Fruit fly (Drosophila melanogaster) whole organism, embryonic: ENCODE results near the gene IntS2.

Source experiments
- B-H2 ChIP-seq: fragments of 200-800 bp; sonication (Bioruptor generic); optimal IDR thresholded peaks from 2 replicates; lab custom pipeline; 2018; ENCODE audit warnings: missing biosample characterization, mild to moderate bottlenecking, missing genetic modification characterization
- BEAF-32 ChIP-seq: fragments of 200-800 bp; sonication (Bioruptor generic); optimal IDR thresholded peaks from 3 replicates; lab custom pipeline; 2017; ENCODE audit warnings: missing biosample characterization, missing genetic modification characterization, mild to moderate bottlenecking, moderate library complexity, missing genetic modification reagents
- Bdp1 ChIP-seq: fragments of 200-800 bp; sonication (Bioruptor generic); optimal IDR thresholded peaks from 3 replicates; lab custom pipeline; 2016; ENCODE audit warnings: missing biosample characterization, missing genetic modification characterization
- BtbVII ChIP-seq: fragments of 200-800 bp; sonication (Bioruptor generic); optimal IDR thresholded peaks from 3 replicates; lab custom pipeline; 2017; ENCODE audit warnings: missing biosample characterization, mild to moderate bottlenecking, missing genetic modification characterization
- Bteb2 ChIP-seq: fragments of 200-800 bp; sonication (Bioruptor generic); optimal IDR thresholded peaks from 2 replicates; lab custom pipeline; 2016; ENCODE audit warnings: missing biosample characterization, missing genetic modification characterization
- CG12659 ChIP-seq: fragments of 200-800 bp; sonication (Bioruptor generic); optimal IDR thresholded peaks from 3 replicates; lab custom pipeline; 2017; ENCODE audit warnings: mild to moderate bottlenecking, missing biosample characterization, missing genetic modification reagents, missing genetic modification characterization
- CG12769 ChIP-seq: fragments of 200-800 bp; sonication (Bioruptor generic); optimal IDR thresholded peaks from 2 replicates; lab custom pipeline; 2019; ENCODE audit warnings: missing biosample characterization, mild to moderate bottlenecking, missing genetic modification characterization, moderate library complexity
- CG13775 ChIP-seq: fragments of 200-800 bp; sonication (Bioruptor generic); optimal IDR thresholded peaks from 3 replicates; lab custom pipeline; 2017; ENCODE audit warnings: missing biosample characterization, mild to moderate bottlenecking, missing genetic modification characterization
- CG14860 ChIP-seq: fragments of 200-800 bp; sonication (Bioruptor generic); IDR thresholded peaks from 3 replicates; pipeline ENCODE4 v1.3.6; 2022; ENCODE audit warnings: missing biosample characterization, missing genetic modification characterization; ENCODE audit not compliant: partially characterized antibody
- CG15073 ChIP-seq: fragments of 200-800 bp; sonication (Bioruptor generic); optimal IDR thresholded peaks from 2 replicates; lab custom pipeline; 2016; ENCODE audit warnings: missing biosample characterization, missing genetic modification characterization
- CG15479 ChIP-seq: fragments of 200-800 bp; sonication (Bioruptor generic); optimal IDR thresholded peaks from 3 replicates; lab custom pipeline; 2019; ENCODE audit warnings: missing biosample characterization, mild to moderate bottlenecking, missing genetic modification characterization, moderate library complexity
- CG17359 ChIP-seq: fragments of 200-800 bp; sonication (Bioruptor generic); optimal IDR thresholded peaks from 3 replicates; lab custom pipeline; 2018; ENCODE audit warnings: missing biosample characterization, mild to moderate bottlenecking, missing genetic modification characterization, moderate library complexity
- CG18476 ChIP-seq: fragments of 200-800 bp; sonication (Bioruptor generic); optimal IDR thresholded peaks from 2 replicates; lab custom pipeline; 2016; ENCODE audit warnings: missing biosample characterization, mild to moderate bottlenecking, missing genetic modification characterization
- CG18599 ChIP-seq: fragments of 200-800 bp; sonication (Bioruptor generic); optimal IDR thresholded peaks from 3 replicates; lab custom pipeline; 2017; ENCODE audit warnings: missing biosample characterization, missing genetic modification characterization, mild to moderate bottlenecking, moderate library complexity, missing genetic modification reagents
- CG2202 ChIP-seq: fragments of 200-800 bp; sonication (Bioruptor generic); optimal IDR thresholded peaks from 2 replicates; lab custom pipeline; 2018; ENCODE audit warnings: missing biosample characterization, mild to moderate bottlenecking, missing genetic modification characterization
- CG2678 ChIP-seq: fragments of 200-800 bp; sonication (Bioruptor generic); optimal IDR thresholded peaks from 3 replicates; lab custom pipeline; 2019; ENCODE audit warnings: missing biosample characterization, mild to moderate bottlenecking, missing genetic modification characterization, moderate library complexity
- CG30020 ChIP-seq: fragments of 200-800 bp; optimal IDR thresholded peaks from 2 replicates; lab custom pipeline; 2019; ENCODE audit warnings: missing biosample characterization, mild to moderate bottlenecking, missing genetic modification characterization, moderate library complexity
- CG3838 ChIP-seq: fragments of 200-800 bp; sonication (Bioruptor generic); optimal IDR thresholded peaks from 3 replicates; lab custom pipeline; 2016; ENCODE audit warnings: missing biosample characterization, missing genetic modification characterization
- CG3995 ChIP-seq: fragments of 200-800 bp; sonication (Bioruptor generic); optimal IDR thresholded peaks from 3 replicates; lab custom pipeline; 2016; ENCODE audit warnings: missing biosample characterization, missing genetic modification characterization
- CG4282 ChIP-seq: fragments of 200-800 bp; sonication (Bioruptor generic); optimal IDR thresholded peaks from 2 replicates; lab custom pipeline; 2016; ENCODE audit warnings: missing biosample characterization, missing genetic modification characterization
- CG4328 ChIP-seq: fragments of 200-800 bp; sonication (Bioruptor generic); optimal IDR thresholded peaks from 3 replicates; lab custom pipeline; 2017; ENCODE audit warnings: missing biosample characterization, missing genetic modification reagents, missing genetic modification characterization
- CG4424 ChIP-seq: fragments of 200-800 bp; sonication (Bioruptor generic); optimal IDR thresholded peaks from 3 replicates; lab custom pipeline; 2016; ENCODE audit warnings: missing biosample characterization, missing genetic modification characterization
- CG6854 ChIP-seq: fragments of 200-800 bp; sonication (Bioruptor generic); optimal IDR thresholded peaks from 3 replicates; lab custom pipeline; 2017; ENCODE audit warnings: missing biosample characterization, mild to moderate bottlenecking, missing genetic modification characterization
- CG7786 ChIP-seq: fragments of 200-800 bp; sonication (Bioruptor generic); optimal IDR thresholded peaks from 2 replicates; lab custom pipeline; 2016; ENCODE audit warnings: missing biosample characterization, missing genetic modification characterization
- CG7963 ChIP-seq: fragments of 200-800 bp; sonication (Bioruptor generic); IDR thresholded peaks from 3 replicates; pipeline ENCODE4 v1.3.6; 2022; ENCODE audit warnings: missing biosample characterization, missing genetic modification characterization; ENCODE audit not compliant: partially characterized antibody
- CHES-1-like ChIP-seq: fragments of 200-800 bp; sonication (Bioruptor generic); optimal IDR thresholded peaks from 2 replicates; lab custom pipeline; 2016; ENCODE audit warnings: missing biosample characterization, missing genetic modification characterization
- Drgx ChIP-seq: fragments of 200-800 bp; sonication (Bioruptor generic); IDR thresholded peaks from 2 replicates; pipeline ENCODE4 v1.3.6; 2022; ENCODE audit warnings: missing biosample characterization, missing genetic modification characterization
- HLHmδ ChIP-seq: fragments of 200-800 bp; sonication (Bioruptor generic); optimal IDR thresholded peaks from 2 replicates; lab custom pipeline; 2018; ENCODE audit warnings: missing biosample characterization, mild to moderate bottlenecking, missing genetic modification characterization, moderate library complexity
- NC2β ChIP-seq: fragments of 200-800 bp; sonication (Bioruptor generic); optimal IDR thresholded peaks from 2 replicates; lab custom pipeline; 2016; ENCODE audit warnings: missing biosample characterization, missing genetic modification characterization
- PHDP ChIP-seq: fragments of 200-800 bp; sonication (Bioruptor generic); optimal IDR thresholded peaks from 3 replicates; lab custom pipeline; 2018; ENCODE audit warnings: missing biosample characterization, mild to moderate bottlenecking, missing genetic modification characterization, moderate library complexity
- Ssrp ChIP-seq: fragments of 200-800 bp; sonication (Bioruptor generic); optimal IDR thresholded peaks from 2 replicates; lab custom pipeline; 2018; ENCODE audit warnings: missing biosample characterization, mild to moderate bottlenecking, missing genetic modification characterization, moderate library complexity
- Taf1 ChIP-seq: fragments of 200-800 bp; sonication (Bioruptor generic); IDR thresholded peaks from 2 replicates; pipeline ENCODE4 v1.3.6; 2022; ENCODE audit warnings: missing biosample characterization, missing genetic modification characterization
- ac ChIP-seq: fragments of 200-800 bp; sonication (Bioruptor generic); optimal IDR thresholded peaks from 3 replicates; lab custom pipeline; 2017; ENCODE audit warnings: missing biosample characterization, mild to moderate bottlenecking, missing genetic modification characterization
- ara ChIP-seq: fragments of 200-800 bp; sonication (Bioruptor generic); IDR thresholded peaks from 2 replicates; pipeline ENCODE4 v1.3.6; 2022; ENCODE audit warnings: missing biosample characterization, missing genetic modification characterization
- ato ChIP-seq: fragments of 200-800 bp; sonication (Bioruptor generic); IDR thresholded peaks from 2 replicates; pipeline ENCODE4 v1.3.6; 2022; ENCODE audit warnings: missing biosample characterization, missing genetic modification characterization; ENCODE audit not compliant: partially characterized antibody
- bigmax ChIP-seq: fragments of 200-800 bp; sonication (Bioruptor generic); optimal IDR thresholded peaks from 2 replicates; lab custom pipeline; 2018; ENCODE audit warnings: missing biosample characterization, mild to moderate bottlenecking, missing genetic modification characterization
- chn ChIP-seq: fragments of 200-800 bp; sonication (Bioruptor generic); optimal IDR thresholded peaks from 2 replicates; lab custom pipeline; 2016; ENCODE audit warnings: missing biosample characterization, missing genetic modification characterization
- crc ChIP-seq: fragments of 200-800 bp; sonication (Bioruptor generic); optimal IDR thresholded peaks from 2 replicates; lab custom pipeline; 2016; ENCODE audit warnings: missing biosample characterization, missing genetic modification characterization
- da ChIP-seq: fragments of 200-800 bp; sonication (Bioruptor generic); optimal IDR thresholded peaks from 2 replicates; lab custom pipeline; 2016; ENCODE audit warnings: missing biosample characterization, missing genetic modification characterization
- gce ChIP-seq: fragments of 200-800 bp; sonication (Bioruptor generic); IDR thresholded peaks from 3 replicates; pipeline ENCODE4 v1.3.6; 2022; ENCODE audit warnings: missing biosample characterization, missing genetic modification characterization
- lab ChIP-seq: fragments of 200-800 bp; sonication (Bioruptor generic); optimal IDR thresholded peaks from 3 replicates; lab custom pipeline; 2017; ENCODE audit warnings: missing biosample characterization, missing genetic modification characterization, mild to moderate bottlenecking, moderate library complexity, missing genetic modification reagents
- pros ChIP-seq: fragments of 200-800 bp; sonication (Bioruptor generic); optimal IDR thresholded peaks from 3 replicates; lab custom pipeline; 2019; ENCODE audit warnings: missing biosample characterization, mild to moderate bottlenecking, missing genetic modification characterization, moderate library complexity
- pum ChIP-seq: fragments of 200-800 bp; sonication (Bioruptor generic); optimal IDR thresholded peaks from 2 replicates; lab custom pipeline; 2016; ENCODE audit warnings: missing biosample characterization, missing genetic modification characterization
- sc ChIP-seq, 3 experiments: fragments of >200 bp in 2 of 3; fragments of 200-800 bp in 1 of 3; sonication (Bioruptor generic) in 1 of 3; optimal IDR thresholded peaks; 2 replicates in 2 of 3; 3 replicates in 1 of 3; lab custom pipeline; 2017; ENCODE audit warnings: mild to moderate bottlenecking in 1 of 3, missing biosample characterization in 1 of 3, missing genetic modification characterization in 1 of 3, missing genetic modification reagents in 1 of 3
- sens ChIP-seq: fragments of 200-800 bp; sonication (Bioruptor generic); peaks from one replicate; lab custom pipeline; 2016; ENCODE audit warnings: missing biosample characterization, missing genetic modification characterization
- slbo ChIP-seq: fragments of 200-800 bp; sonication (Bioruptor generic); IDR thresholded peaks from 2 replicates; pipeline ENCODE4 v1.3.6; 2022; ENCODE audit warnings: missing biosample characterization, missing genetic modification characterization
- sug ChIP-seq: fragments of 200-800 bp; optimal IDR thresholded peaks from 2 replicates; lab custom pipeline; 2019; ENCODE audit warnings: missing biosample characterization, mild to moderate bottlenecking, missing genetic modification characterization, moderate library complexity
- zfh2 ChIP-seq: fragments of 200-800 bp; sonication (Bioruptor generic); optimal IDR thresholded peaks from 2 replicates; lab custom pipeline; 2016; ENCODE audit warnings: missing biosample characterization, missing genetic modification characterization

Gene IntS2

DNA sequence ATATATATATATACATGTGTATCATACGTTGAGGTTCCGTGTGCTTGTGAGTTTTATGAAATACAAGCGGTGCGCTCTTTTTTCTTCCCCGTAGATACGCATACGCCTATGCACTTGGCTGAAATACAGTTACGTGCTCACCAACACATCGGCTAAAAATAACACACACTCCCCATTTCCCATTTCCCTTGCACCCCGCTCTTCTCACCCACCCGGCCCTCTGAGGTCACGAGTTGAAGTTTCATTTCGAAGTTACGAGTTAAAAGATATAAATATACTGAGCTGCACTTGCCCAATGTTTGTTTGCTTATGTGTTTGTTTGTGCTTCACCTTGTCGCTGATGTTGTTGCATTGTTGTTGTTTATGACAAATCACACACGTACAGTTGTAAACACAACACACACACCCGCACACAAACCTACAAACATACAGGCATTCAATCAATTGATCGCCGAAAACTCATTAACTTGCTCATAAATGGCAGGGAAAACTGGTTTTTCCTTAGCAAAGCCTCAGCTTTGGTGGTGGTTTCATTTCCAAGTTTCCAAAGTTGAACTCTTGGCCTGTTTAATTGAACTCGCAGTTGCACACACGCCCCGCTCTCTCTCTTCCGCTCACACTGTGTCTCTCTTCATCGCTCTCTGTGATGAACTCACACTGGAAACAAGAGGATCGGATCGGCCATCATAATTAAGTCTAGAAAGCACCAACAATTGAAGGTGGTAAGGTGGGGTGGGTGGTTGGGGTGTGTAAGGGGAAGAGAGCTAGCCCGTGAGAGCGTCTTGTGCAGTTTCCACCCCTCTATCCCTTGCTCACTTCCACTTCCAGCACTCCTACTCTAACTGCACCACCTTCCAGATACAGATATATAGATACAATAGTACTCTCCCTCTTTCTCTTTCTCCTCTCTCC lies 1.8 kb upstream of the IntS2 start (continued):
- TF ChIP-seq sug (tag; lab: Kevin White, UChicago) (no peak), CG2202 (tag; lab: Kevin White, UChicago) (no peak), CG12659 (GFP tag; lab: Kevin White, UChicago) (no peak), gce (no peak), Ssrp (tag; lab: Kevin White, UChicago) (no peak), bigmax (no peak), CG15479 (peak; percentile 35), CG18476 (no peak), B-H2 (GFP tag; lab: Kevin White, UChicago) (no peak), ato (GFP tag; lab: Robert Waterston, UW) (no peak), BtbVII (peak; percentile 31), chn (no peak), sens (GFP tag; lab: Kevin White, UChicago) (peak; percentile 80), pum (GFP tag; lab: Kevin White, UChicago) (no peak), CG7786 (GFP tag; lab: Kevin White, UChicago) (no peak), CG12769 (tag; lab: Kevin White, UChicago) (peak; percentile 66), Taf1 (no peak), HLHmδ (GFP tag; lab: Kevin White, UChicago) (no peak), BEAF-32 (GFP tag; lab: Kevin White, UChicago) (no peak), CG18599 (no peak), CG4328 (GFP tag; lab: Kevin White, UChicago) (no peak), CG3838 (GFP tag; lab: Kevin White, UChicago) (peak; percentile 12), sc (optimal IDR thresholded peaks at IDR 0.05; lab: Kevin White, UChicago) (no peak), sc (GFP tag; optimal IDR thresholded peaks at IDR 0.05; lab: Kevin White, UChicago) (no peak), Drgx (GFP tag; lab: Robert Waterston, UW) (0 out of 2 replicates have a peak, but pooled peaks have one; percentile 19), CG14860 (no peak), CG30020 (no peak), Bdp1 (no peak), zfh2 (GFP tag; lab: Kevin White, UChicago) (no peak), CG4282 (GFP tag; lab: Kevin White, UChicago) (no peak), CG4424 (GFP tag; lab: Kevin White, UChicago) (no peak), da (GFP tag; lab: Kevin White, UChicago) (no peak), lab (GFP tag; lab: Kevin White, UChicago) (peak; percentile 34), CG7963 (no peak), CHES-1-like (GFP tag; lab: Kevin White, UChicago) (peak; percentile 22), CG2678 (tag; lab: Kevin White, UChicago) (no peak), CG3995 (no peak), CG6854 (no peak), crc (GFP tag; lab: Kevin White, UChicago) (no peak), ara (GFP tag; lab: Robert Waterston, UW) (no peak), ac (GFP tag; lab: Kevin White, UChicago) (no peak), slbo (GFP tag; lab: Robert Waterston, UW) (no peak), CG15073 (GFP tag; lab: Kevin White, UChicago) (no peak), Bteb2 (GFP tag; lab: Kevin White, UChicago) (no peak), CG13775 (GFP tag; lab: Kevin White, UChicago) (no peak), PHDP (tag; lab: Kevin White, UChicago) (no peak), CG17359 (tag; lab: Kevin White, UChicago) (peak; percentile 4), pros (GFP tag; lab: Kevin White, UChicago) (peak; percentile 99), NC2β (GFP tag; lab: Kevin White, UChicago) (no peak)
